Worm (Caenorhabditis elegans): ENCODE measurements around the gene hsp-75.

Gene hsp-75

DNA sequence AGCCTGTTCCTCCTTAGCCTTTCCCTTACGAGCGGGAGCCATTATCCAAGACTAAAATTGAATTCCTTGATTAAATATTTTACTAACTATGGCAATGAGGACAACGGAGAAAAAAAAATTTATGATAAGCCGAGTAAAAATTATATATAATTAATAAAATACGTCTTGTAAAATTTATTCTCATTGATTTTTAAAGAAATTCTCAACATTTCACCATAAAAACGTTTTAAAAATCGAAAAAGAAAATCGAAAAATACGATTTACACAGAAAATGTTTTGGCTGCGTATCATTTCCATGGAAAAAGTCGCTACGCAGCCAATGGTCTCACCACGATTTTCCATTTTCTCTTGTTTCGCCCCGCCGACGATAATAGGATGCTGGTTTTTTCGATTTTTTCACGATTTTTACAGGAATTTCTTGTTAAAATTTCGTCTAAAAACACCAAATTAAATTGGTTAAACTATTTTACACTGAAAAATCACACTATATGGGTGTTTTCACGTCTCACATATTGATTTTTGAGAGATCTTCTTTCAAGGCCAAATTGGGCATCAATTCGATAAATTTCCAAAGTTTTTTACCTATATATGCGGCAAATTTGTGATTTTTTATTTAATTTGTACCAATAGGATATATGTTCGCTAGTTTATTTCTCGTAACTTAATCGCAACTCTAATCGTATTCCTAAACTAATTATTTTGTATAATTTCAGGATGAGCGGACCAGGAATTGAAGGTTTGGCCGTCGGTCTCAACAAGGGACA, 46.8 kb downstream of the hsp-75 start, which contains the start of the genes rps-14 and rpl-36 (continued):
- TF ChIP-seq dox-1 (GFP tag; IDR thresholded peaks at IDR 0.05) (peak; percentile 41; the same call in 1 of the 2 replicates), madf-10 (tag; optimal IDR thresholded peaks at IDR 0.05) (peak; percentile 2), madf-3 (GFP tag; IDR thresholded peaks at IDR 0.05) (peak; percentile 88), snpc-1.3 (tag; optimal IDR thresholded peaks at IDR 0.05; ENCODE audit: insufficient read depth) (peak; percentile 71), nhr-120 (GFP tag; IDR thresholded peaks at IDR 0.05) (no peak), efl-1 (GFP tag; optimal IDR thresholded peaks at IDR 0.05) (peak; percentile 60), snpc-1.1 (tag; optimal IDR thresholded peaks at IDR 0.05; ENCODE audit: insufficient read depth) (peak; percentile 40), pha-4 (tag; optimal IDR thresholded peaks at IDR 0.05) (peak; percentile 89), snpc-4 (GFP tag; optimal IDR thresholded peaks at IDR 0.05) (no peak), snpc-4 (tag; optimal IDR thresholded peaks at IDR 0.05) (peak; percentile 47 to 73 (median 57)), D2030.7 (GFP tag; IDR thresholded peaks at IDR 0.05) (peak; percentile 71), mcd-1 (GFP tag; IDR thresholded peaks at IDR 0.05) (peak; percentile 84)

DNA sequence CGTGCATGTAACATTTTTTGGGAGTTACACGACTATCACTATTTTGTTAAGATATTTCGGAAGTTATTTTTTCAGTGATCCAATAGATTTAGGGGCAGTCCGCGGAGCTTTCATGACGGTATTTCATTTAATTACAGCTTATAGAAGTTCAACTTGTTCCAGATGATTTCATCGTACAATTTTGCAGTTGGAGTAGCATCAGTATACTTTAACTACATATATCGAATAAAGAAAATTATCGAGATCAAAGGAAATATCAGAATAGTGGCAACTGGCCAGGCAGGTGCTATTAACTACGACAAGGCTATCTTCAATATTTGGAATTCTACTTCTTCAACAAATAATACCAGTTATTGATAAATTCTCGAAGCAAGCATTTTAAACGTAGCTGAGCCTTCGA, 48.0 kb downstream of the hsp-75 start:
- TF ChIP-seq F57C9.4 (tag; optimal IDR thresholded peaks at IDR 0.05) (no peak), lag-1 (GFP tag; IDR thresholded peaks at IDR 0.05) (no peak), lsy-27 (tag; optimal IDR thresholded peaks at IDR 0.05; ENCODE audit: borderline replicate concordance, insufficient read depth) (no peak), K11D2.4 (GFP tag; IDR thresholded peaks at IDR 0.05) (no peak), hlh-26 (GFP tag; conservative IDR thresholded peaks at IDR 0.05) (no peak), xnd-1 (tag; optimal IDR thresholded peaks at IDR 0.05) (no peak), Y79H2A.3 (GFP tag; conservative IDR thresholded peaks at IDR 0.05) (no peak), ceh-27 (GFP tag; optimal IDR thresholded peaks at IDR 0.05) (no peak), bed-2 (GFP tag; IDR thresholded peaks at IDR 0.05) (no peak), rcor-1 (GFP tag; IDR thresholded peaks at IDR 0.05) (no peak), lir-1 (GFP tag; conservative IDR thresholded peaks at IDR 0.05) (no peak), unc-62 (GFP tag; optimal IDR thresholded peaks at IDR 0.05) (no peak), zim-3 (tag; optimal IDR thresholded peaks at IDR 0.05) (no peak), akir-1 (GFP tag; optimal IDR thresholded peaks at IDR 0.05) (no peak), lin-54 (GFP tag; optimal IDR thresholded peaks at IDR 0.05) (peak; percentile 57), ztf-18 (tag; optimal IDR thresholded peaks at IDR 0.05) (peak; percentile 32), snpc-4 (GFP tag; optimal IDR thresholded peaks at IDR 0.05) (no peak), snpc-4 (tag; optimal IDR thresholded peaks at IDR 0.05) (peak in 1 of 4 experiments; percentile 26), F49E8.2 (tag; optimal IDR thresholded peaks at IDR 0.05; ENCODE audit: insufficient read depth) (peak; percentile 51), T26A5.8 (tag; optimal IDR thresholded peaks at IDR 0.05) (no peak), sptf-2 (GFP tag; optimal IDR thresholded peaks at IDR 0.05) (no peak), aptf-3 (GFP tag; IDR thresholded peaks at IDR 0.05) (0 out of 2 replicates have a peak, but pooled peaks have one; percentile 10), nhr-90 (tag; optimal IDR thresholded peaks at IDR 0.05) (no peak), ZK185.1 (tag; optimal IDR thresholded peaks at IDR 0.05; ENCODE audit: poor library complexity, severe bottlenecking) (no peak), lin-35 (GFP tag; optimal IDR thresholded peaks at IDR 0.05) (no peak), F10E7.11 (tag; optimal IDR thresholded peaks at IDR 0.05) (no peak), D2030.7 (GFP tag; IDR thresholded peaks at IDR 0.05) (0 out of 2 replicates have a peak, but pooled peaks have one; percentile 36), ceh-40 (GFP tag; IDR thresholded peaks at IDR 0.05) (no peak), somi-1 (GFP tag; optimal IDR thresholded peaks at IDR 0.05) (no peak), ztf-28 (GFP tag; IDR thresholded peaks at IDR 0.05) (no peak), lin-26 (GFP tag; IDR thresholded peaks at IDR 0.05) (peak; percentile 78), lsl-1 (GFP tag; optimal IDR thresholded peaks at IDR 0.05) (peak; percentile 29), F37B4.10 (GFP tag; IDR thresholded peaks at IDR 0.05) (no peak), F57A8.1 (GFP tag; optimal IDR thresholded peaks at IDR 0.05) (no peak), dpl-1 (GFP tag; optimal IDR thresholded peaks at IDR 0.05) (no peak), ztf-25 (GFP tag; IDR thresholded peaks at IDR 0.05) (no peak)
